Fruit fly (Drosophila melanogaster) whole organism, embryonic: Measurements from ENCODE around the gene cue.

Source experiments
- ATbp ChIP-seq: fragments of 200-800 bp; sonication (Bioruptor generic); optimal IDR thresholded peaks from 2 replicates; lab custom pipeline; 2017; ENCODE audit warnings: missing biosample characterization, mild to moderate bottlenecking, missing genetic modification characterization, missing genetic modification reagents
- Atf6 ChIP-seq: fragments of 200-800 bp; sonication (Bioruptor generic); IDR thresholded peaks from 2 replicates; pipeline ENCODE4 v1.3.6; 2022; ENCODE audit warnings: missing biosample characterization, missing genetic modification characterization
- CG10274 ChIP-seq: fragments of 200-800 bp; sonication (Bioruptor generic); optimal IDR thresholded peaks from 3 replicates; lab custom pipeline; 2017; ENCODE audit warnings: missing biosample characterization, mild to moderate bottlenecking, missing genetic modification characterization
- CG11247 ChIP-seq: fragments of 200-800 bp; sonication (Bioruptor generic); IDR thresholded peaks from 2 replicates; pipeline ENCODE4 v1.3.6; 2022; ENCODE audit warnings: missing biosample characterization, missing genetic modification characterization
- CG11398 ChIP-seq: fragments of 200-800 bp; sonication (Bioruptor generic); optimal IDR thresholded peaks from 2 replicates; lab custom pipeline; 2016; ENCODE audit warnings: missing biosample characterization, missing genetic modification characterization
- CG12299 ChIP-seq: fragments of 200-800 bp; sonication (Bioruptor generic); optimal IDR thresholded peaks from 2 replicates; lab custom pipeline; 2018; ENCODE audit warnings: missing biosample characterization, mild to moderate bottlenecking, missing genetic modification characterization
- CG13424 ChIP-seq: fragments of 200-800 bp; sonication (Bioruptor generic); optimal IDR thresholded peaks from 2 replicates; lab custom pipeline; 2019; ENCODE audit warnings: missing biosample characterization, mild to moderate bottlenecking, missing genetic modification characterization, moderate library complexity
- CG1529 ChIP-seq: fragments of 200-800 bp; sonication (Bioruptor generic); optimal IDR thresholded peaks from 3 replicates; lab custom pipeline; 2018; ENCODE audit warnings: missing biosample characterization, missing genetic modification characterization
- CG15479 ChIP-seq: fragments of 200-800 bp; sonication (Bioruptor generic); optimal IDR thresholded peaks from 3 replicates; lab custom pipeline; 2019; ENCODE audit warnings: missing biosample characterization, mild to moderate bottlenecking, missing genetic modification characterization, moderate library complexity
- CG15514 ChIP-seq: fragments of 200-800 bp; sonication (Bioruptor generic); optimal IDR thresholded peaks from 3 replicates; lab custom pipeline; 2017; ENCODE audit warnings: missing biosample characterization, missing genetic modification characterization, mild to moderate bottlenecking, moderate library complexity, missing genetic modification reagents
- CG17385 ChIP-seq: fragments of 200-800 bp; sonication (Bioruptor generic); optimal IDR thresholded peaks from 3 replicates; lab custom pipeline; 2018; ENCODE audit warnings: missing biosample characterization, mild to moderate bottlenecking, missing genetic modification characterization
- CG34376 ChIP-seq: fragments of 200-800 bp; sonication (Bioruptor generic); optimal IDR thresholded peaks from 2 replicates; lab custom pipeline; 2018; ENCODE audit warnings: missing biosample characterization, mild to moderate bottlenecking, missing genetic modification characterization
- CG6175 ChIP-seq: fragments of 200-800 bp; sonication (Bioruptor generic); IDR thresholded peaks from 3 replicates; pipeline ENCODE4 v1.3.6; 2022; ENCODE audit warnings: missing biosample characterization, missing genetic modification characterization
- CG6254 ChIP-seq: fragments of 200-800 bp; sonication (Bioruptor generic); optimal IDR thresholded peaks from 3 replicates; lab custom pipeline; 2017; ENCODE audit warnings: mild to moderate bottlenecking, missing biosample characterization, missing genetic modification reagents, missing genetic modification characterization
- CG8924 ChIP-seq: fragments of 200-800 bp; optimal IDR thresholded peaks from 3 replicates; lab custom pipeline; 2019; ENCODE audit warnings: missing biosample characterization, mild to moderate bottlenecking, missing genetic modification characterization, moderate library complexity
- Chrac-16 ChIP-seq: fragments of 200-800 bp; sonication (Bioruptor generic); optimal IDR thresholded peaks from 3 replicates; lab custom pipeline; 2016; ENCODE audit warnings: missing biosample characterization, missing genetic modification characterization
- CrebB ChIP-seq: fragments of 200-800 bp; sonication (Bioruptor generic); optimal IDR thresholded peaks from 3 replicates; lab custom pipeline; 2018; ENCODE audit warnings: missing biosample characterization, mild to moderate bottlenecking, missing genetic modification characterization
- D19B ChIP-seq: fragments of 200-800 bp; sonication (Bioruptor generic); optimal IDR thresholded peaks from 2 replicates; lab custom pipeline; 2017; ENCODE audit warnings: missing biosample characterization, mild to moderate bottlenecking, missing genetic modification characterization
- Dip3 ChIP-seq: fragments of 200-800 bp; sonication (Bioruptor generic); optimal IDR thresholded peaks from 3 replicates; lab custom pipeline; 2016; ENCODE audit warnings: missing biosample characterization, missing genetic modification characterization
- Elba2 ChIP-seq: fragments of 200-800 bp; sonication (Bioruptor generic); optimal IDR thresholded peaks from 3 replicates; lab custom pipeline; 2016; ENCODE audit warnings: missing biosample characterization, missing genetic modification characterization
- Gug ChIP-seq: fragments of 200-800 bp; sonication (Bioruptor generic); IDR thresholded peaks from 4 replicates; pipeline ENCODE4 v1.3.6; 2022; ENCODE audit warnings: missing biosample characterization, missing genetic modification characterization
- Hey ChIP-seq: fragments of 200-800 bp; sonication (Bioruptor generic); optimal IDR thresholded peaks from 3 replicates; lab custom pipeline; 2018; ENCODE audit warnings: missing biosample characterization, mild to moderate bottlenecking, missing genetic modification characterization
- Hr78 ChIP-seq, 2 experiments: fragments of 200-800 bp in 1 of 2; fragments of >200 bp in 1 of 2; sonication (Bioruptor generic) in 1 of 2; optimal IDR thresholded peaks; 2 replicates each; lab custom pipeline; 2017 to 2019; ENCODE audit warnings: missing biosample characterization in 2 of 2, missing genetic modification characterization in 2 of 2, mild to moderate bottlenecking in 1 of 2, moderate library complexity in 1 of 2
- NK7.1 ChIP-seq: fragments of 200-800 bp; sonication (Bioruptor generic); optimal IDR thresholded peaks from 3 replicates; lab custom pipeline; 2016; ENCODE audit warnings: missing biosample characterization, missing genetic modification characterization
- Optix ChIP-seq: fragments of 200-800 bp; sonication (Bioruptor generic); IDR thresholded peaks from 3 replicates; pipeline ENCODE4 v1.3.6; 2022; ENCODE audit warnings: missing biosample characterization, missing genetic modification characterization
- Stat92E ChIP-seq, 3 experiments: fragments of >200 bp in 2 of 3; fragments of 200-800 bp in 1 of 3; sonication (Bioruptor generic) in 1 of 3; optimal IDR thresholded peaks; 2 replicates each; lab custom pipeline; 2017 to 2019; ENCODE audit warnings: missing biosample characterization in 3 of 3, missing genetic modification characterization in 3 of 3, mild to moderate bottlenecking in 1 of 3, moderate library complexity in 1 of 3
- Taf1 ChIP-seq: fragments of 200-800 bp; sonication (Bioruptor generic); IDR thresholded peaks from 2 replicates; pipeline ENCODE4 v1.3.6; 2022; ENCODE audit warnings: missing biosample characterization, missing genetic modification characterization
- aop ChIP-seq: fragments of 200-800 bp; sonication (Bioruptor generic); IDR thresholded peaks from 2 replicates; pipeline ENCODE4 v1.3.6; 2022; ENCODE audit warnings: missing biosample characterization, missing genetic modification characterization
- ase ChIP-seq: fragments of 200-800 bp; sonication (Bioruptor generic); IDR thresholded peaks from 3 replicates; pipeline ENCODE4 v1.3.6; 2022; ENCODE audit warnings: missing biosample characterization, missing genetic modification characterization
- crc ChIP-seq: fragments of 200-800 bp; sonication (Bioruptor generic); optimal IDR thresholded peaks from 2 replicates; lab custom pipeline; 2016; ENCODE audit warnings: missing biosample characterization, missing genetic modification characterization
- dpn ChIP-seq, 2 experiments: fragments of 200-800 bp; sonication (Bioruptor generic); optimal IDR thresholded peaks; 3 replicates each; lab custom pipeline; 2016; ENCODE audit warnings: missing biosample characterization in 2 of 2, missing genetic modification characterization in 2 of 2
- ems ChIP-seq: fragments of 200-800 bp; sonication (Bioruptor generic); optimal IDR thresholded peaks from 3 replicates; lab custom pipeline; 2016; ENCODE audit warnings: missing biosample characterization, missing genetic modification characterization
- gt ChIP-seq: fragments of 200-800 bp; sonication (Bioruptor generic); IDR thresholded peaks from 2 replicates; pipeline ENCODE4 v1.3.6; 2022; ENCODE audit warnings: missing biosample characterization, missing genetic modification characterization
- ind ChIP-seq: fragments of 200-800 bp; sonication (Bioruptor generic); optimal IDR thresholded peaks from 3 replicates; lab custom pipeline; 2016; ENCODE audit warnings: missing biosample characterization, missing genetic modification characterization
- mld ChIP-seq: fragments of 200-800 bp; sonication (Bioruptor generic); IDR thresholded peaks from 3 replicates; pipeline ENCODE4 v1.3.6; 2022; ENCODE audit warnings: missing biosample characterization, missing genetic modification characterization; ENCODE audit not compliant: partially characterized antibody
- nerfin-2 ChIP-seq: fragments of 200-800 bp; sonication (Bioruptor generic); IDR thresholded peaks from 2 replicates; pipeline ENCODE4 v1.3.6; 2022; ENCODE audit warnings: missing biosample characterization, missing genetic modification characterization; ENCODE audit not compliant: partially characterized antibody
- nmo ChIP-seq: fragments of 200-800 bp; sonication (Bioruptor generic); optimal IDR thresholded peaks from 2 replicates; lab custom pipeline; 2018; ENCODE audit warnings: missing biosample characterization, mild to moderate bottlenecking, missing genetic modification characterization, moderate library complexity
- org-1 ChIP-seq: fragments of 200-800 bp; sonication (Bioruptor generic); optimal IDR thresholded peaks from 2 replicates; lab custom pipeline; 2017; ENCODE audit warnings: missing biosample characterization, missing genetic modification characterization
- pan ChIP-seq, 4 experiments: fragments of >200 bp in 3 of 4; fragments of 200-800 bp in 1 of 4; sonication (Bioruptor generic) in 1 of 4; optimal IDR thresholded peaks in 3 of 4; IDR thresholded peaks in 1 of 4; 2 replicates each; pipeline versions ENCODE4 v1.3.6 to Lab custom; 2017 to 2022; ENCODE audit warnings: missing biosample characterization in 2 of 4, missing genetic modification characterization in 2 of 4, mixed read lengths in 1 of 4
- pb ChIP-seq: fragments of 200-800 bp; sonication (Bioruptor generic); optimal IDR thresholded peaks from 3 replicates; lab custom pipeline; 2016; ENCODE audit warnings: missing biosample characterization, missing genetic modification characterization
- pnt ChIP-seq: fragments of 200-800 bp; sonication (Bioruptor generic); optimal IDR thresholded peaks from 3 replicates; lab custom pipeline; 2016; ENCODE audit warnings: missing biosample characterization, missing genetic modification characterization
- row ChIP-seq: fragments of 200-800 bp; sonication (Bioruptor generic); IDR thresholded peaks from 3 replicates; pipeline ENCODE4 v1.3.6; 2022; ENCODE audit warnings: missing biosample characterization, missing genetic modification characterization
- sisA ChIP-seq: fragments of 200-800 bp; sonication (Bioruptor generic); IDR thresholded peaks from 2 replicates; pipeline ENCODE4 v1.3.6; 2022; ENCODE audit warnings: missing biosample characterization, missing genetic modification characterization
- tgo ChIP-seq: fragments of 200-800 bp; sonication (Bioruptor generic); IDR thresholded peaks from 3 replicates; pipeline ENCODE4 v1.3.6; 2022; ENCODE audit warnings: missing biosample characterization, missing genetic modification characterization
- tio ChIP-seq: fragments of 200-800 bp; sonication (Bioruptor generic); optimal IDR thresholded peaks from 2 replicates; lab custom pipeline; 2017; ENCODE audit warnings: missing biosample characterization, missing genetic modification characterization, inconsistent platforms
- tll ChIP-seq, 2 experiments: fragments of 200-800 bp in 1 of 2; fragments of >200 bp in 1 of 2; sonication (Bioruptor generic) in 1 of 2; optimal IDR thresholded peaks; 2 replicates each; lab custom pipeline; 2017 to 2019; ENCODE audit warnings: missing biosample characterization in 2 of 2, missing genetic modification characterization in 2 of 2, mild to moderate bottlenecking in 1 of 2, moderate library complexity in 1 of 2
- usp ChIP-seq: fragments of >200 bp; optimal IDR thresholded peaks from 2 replicates; lab custom pipeline; 2017; ENCODE audit warnings: missing biosample characterization, missing genetic modification characterization
- vfl ChIP-seq: fragments of 200-800 bp; sonication (Bioruptor generic); optimal IDR thresholded peaks from 2 replicates; lab custom pipeline; 2016; ENCODE audit warnings: missing biosample characterization, missing genetic modification characterization
- zen ChIP-seq: fragments of 200-800 bp; sonication (Bioruptor generic); optimal IDR thresholded peaks from 3 replicates; lab custom pipeline; 2018; ENCODE audit warnings: missing biosample characterization, mild to moderate bottlenecking, missing genetic modification characterization, moderate library complexity

Gene cue

DNA sequence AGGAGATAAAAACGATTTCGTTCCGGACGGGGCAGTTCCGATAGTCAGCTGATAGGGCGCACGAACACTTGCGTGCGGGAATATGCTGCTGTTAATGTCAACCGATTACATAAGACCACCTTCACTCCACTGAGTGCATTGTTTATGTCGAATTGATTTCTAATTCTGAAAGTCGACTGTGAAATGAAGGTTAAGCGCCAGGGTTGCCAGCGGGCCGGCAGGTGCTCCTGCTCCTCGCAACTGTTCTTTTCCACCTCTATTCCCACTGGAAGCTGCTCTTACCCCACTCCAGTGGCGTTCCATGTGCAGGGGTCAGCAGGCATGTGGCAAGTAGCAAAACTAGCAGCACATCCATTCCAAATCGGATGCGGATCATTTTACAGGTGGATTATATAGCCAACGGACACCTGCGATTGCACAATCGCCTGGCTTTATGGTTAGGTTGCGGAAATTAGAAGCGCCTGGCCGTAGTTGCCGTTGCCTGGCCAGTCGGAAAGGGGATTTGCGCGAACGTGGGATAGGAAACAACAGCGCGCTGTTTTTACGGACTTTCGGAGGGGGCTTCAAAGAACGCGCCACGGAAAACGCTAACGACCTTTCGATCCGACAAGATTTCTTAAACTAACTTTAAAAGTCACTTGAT, at the start of gene cue (continued):
- TF ChIP-seq pnt (GFP tag; lab: Kevin White, UChicago) (no peak), Chrac-16 (GFP tag; lab: Kevin White, UChicago) (no peak), Dip3 (GFP tag; lab: Kevin White, UChicago) (no peak), tll (GFP tag; optimal IDR thresholded peaks at IDR 0.05; lab: Kevin White, UChicago) (no peak), CG12299 (no peak), CG10274 (peak; percentile 96), CG17385 (GFP tag; lab: Kevin White, UChicago) (no peak), Taf1 (0 out of 2 replicates have a peak, but pooled peaks have one; percentile 6), nmo (GFP tag; lab: Kevin White, UChicago) (no peak), CG15514 (GFP tag; lab: Kevin White, UChicago) (peak; percentile 63), pan (optimal IDR thresholded peaks at IDR 0.05; lab: Kevin White, UChicago) (no peak), pan (GFP tag; optimal IDR thresholded peaks at IDR 0.05 in 1 of 2, IDR thresholded peaks at IDR 0.05 in 1 of 2) (no peak), CrebB (no peak), org-1 (GFP tag; lab: Kevin White, UChicago) (no peak), tgo (GFP tag; lab: Robert Waterston, UW) (no peak), CG8924 (no peak), vfl (GFP tag; lab: Kevin White, UChicago) (no peak), Gug (GFP tag; lab: Robert Waterston, UW) (no peak), Hey (no peak), D19B (no peak), gt (GFP tag; lab: Robert Waterston, UW) (no peak), CG6175 (peak; percentile 75; the same call in 2 of the 3 replicates), Atf6 (GFP tag; lab: Robert Waterston, UW) (peak; percentile 15; the same call in 1 of the 2 replicates), zen (tag; lab: Kevin White, UChicago) (no peak), Optix (no peak), sisA (GFP tag; lab: Robert Waterston, UW) (no peak), nerfin-2 (GFP tag; lab: Robert Waterston, UW) (no peak), pb (GFP tag; lab: Kevin White, UChicago) (no peak), CG11247 (GFP tag; lab: Robert Waterston, UW) (no peak), NK7.1 (GFP tag; lab: Kevin White, UChicago) (no peak), CG15479 (GFP tag; lab: Kevin White, UChicago) (peak; percentile 48), dpn (GFP tag; optimal IDR thresholded peaks at IDR 0.05; lab: Kevin White, UChicago) (no peak), Elba2 (GFP tag; lab: Kevin White, UChicago) (peak; percentile 17), row (GFP tag; lab: Robert Waterston, UW) (no peak), crc (GFP tag; lab: Kevin White, UChicago) (no peak), tio (GFP tag; lab: Kevin White, UChicago) (no peak), Hr78 (GFP tag; optimal IDR thresholded peaks at IDR 0.05; lab: Kevin White, UChicago) (no peak), ATbp (GFP tag; lab: Kevin White, UChicago) (no peak), CG6254 (GFP tag; lab: Kevin White, UChicago) (no peak), CG1529 (GFP tag; lab: Kevin White, UChicago) (no peak), CG11398 (GFP tag; lab: Kevin White, UChicago) (no peak), ind (GFP tag; lab: Kevin White, UChicago) (no peak), CG34376 (GFP tag; lab: Kevin White, UChicago) (no peak), mld (no peak; the same call in 2 of the 3 replicates), ase (no peak), CG13424 (tag; lab: Kevin White, UChicago) (no peak), ems (GFP tag; lab: Kevin White, UChicago) (no peak), usp (GFP tag; lab: Kevin White, UChicago) (no peak), aop (GFP tag; lab: Robert Waterston, UW) (no peak; the same call in 1 of the 2 replicates), Stat92E (GFP tag; optimal IDR thresholded peaks at IDR 0.05; lab: Kevin White, UChicago) (no peak)
